Fruit fly (Drosophila melanogaster) whole organism: Measurements from ENCODE around the gene CG7304.

Source experiments
- CG8478 ChIP-seq: fragments of >200 bp; optimal IDR thresholded peaks from 2 replicates; lab custom pipeline; 2018; ENCODE audit warnings: inconsistent platforms
- Dll ChIP-seq: fragments of >200 bp; optimal IDR thresholded peaks from 2 replicates; lab custom pipeline; 2017
- EcR ChIP-seq, 2 experiments: fragments of >200 bp; optimal IDR thresholded peaks; 2 replicates each; lab custom pipeline; 2017; ENCODE audit warnings: missing biosample characterization in 2 of 2, missing genetic modification characterization in 2 of 2, missing genetic modification reagents in 2 of 2
- pan ChIP-seq: fragments of >200 bp; optimal IDR thresholded peaks from 2 replicates; lab custom pipeline; 2017
- psq ChIP-seq: fragments of >200 bp; optimal IDR thresholded peaks from 2 replicates; lab custom pipeline; 2017
- usp ChIP-seq: fragments of >200 bp; optimal IDR thresholded peaks from 2 replicates; lab custom pipeline; 2017; ENCODE audit warnings: missing biosample characterization, missing genetic modification characterization, mixed read lengths

The CG7304 gene

DNA sequence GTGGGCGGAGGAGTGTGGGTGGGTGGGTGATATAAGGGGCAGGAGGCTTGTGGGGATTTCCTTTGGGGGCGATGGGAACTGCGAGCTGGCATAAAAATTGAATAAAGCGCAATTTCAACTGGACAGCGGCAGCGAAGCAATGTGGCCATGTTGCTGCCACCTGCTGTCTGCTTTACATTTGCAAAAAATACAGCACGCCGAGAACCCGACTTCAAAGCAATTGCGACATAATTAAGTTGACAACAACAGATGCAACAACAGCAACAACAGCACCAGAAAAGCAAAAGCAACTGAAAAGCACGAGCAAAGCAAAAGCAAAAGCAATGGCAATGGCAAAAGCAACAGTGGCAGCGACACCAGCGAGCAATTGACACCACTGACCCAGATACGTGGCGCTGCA is 28.6 kb downstream of the CG7304 start:
- TF ChIP-seq usp (GFP tag; lab: Kevin White, UChicago): no peak
- no peak for TF ChIP-seq pan
- TF ChIP-seq psq (lab: Kevin White, UChicago): no peak
- no peak for TF ChIP-seq EcR (GFP tag; optimal IDR thresholded peaks at IDR 0.05; lab: Kevin White, UChicago)
- no peak for TF ChIP-seq Dll (lab: Kevin White, UChicago)
- no peak for TF ChIP-seq CG8478

DNA sequence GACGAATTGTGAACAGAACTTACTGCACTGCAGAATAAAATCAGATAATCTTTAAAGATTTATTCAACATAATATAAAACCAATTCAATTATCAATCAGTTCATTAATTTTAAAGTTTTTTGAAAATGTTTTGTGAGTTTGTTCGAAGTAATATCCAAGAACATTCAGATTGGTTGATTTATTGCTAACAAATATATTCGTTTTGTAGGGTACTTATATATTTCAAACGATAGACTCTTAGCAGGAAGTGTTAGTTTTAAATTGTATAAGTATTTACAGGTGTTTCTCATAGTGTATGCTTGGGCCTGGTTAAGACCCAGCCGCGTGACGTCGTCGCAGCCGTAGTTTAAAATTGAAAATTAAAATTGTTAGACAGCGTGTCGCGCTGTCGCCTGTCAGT is 29.1 kb downstream of the CG7304 start:
- TF ChIP-seq CG8478 (no peak), Dll (lab: Kevin White, UChicago) (no peak), psq (lab: Kevin White, UChicago) (no peak), EcR (GFP tag; optimal IDR thresholded peaks at IDR 0.05; lab: Kevin White, UChicago) (no peak), usp (GFP tag; lab: Kevin White, UChicago) (no peak), pan (no peak)

DNA sequence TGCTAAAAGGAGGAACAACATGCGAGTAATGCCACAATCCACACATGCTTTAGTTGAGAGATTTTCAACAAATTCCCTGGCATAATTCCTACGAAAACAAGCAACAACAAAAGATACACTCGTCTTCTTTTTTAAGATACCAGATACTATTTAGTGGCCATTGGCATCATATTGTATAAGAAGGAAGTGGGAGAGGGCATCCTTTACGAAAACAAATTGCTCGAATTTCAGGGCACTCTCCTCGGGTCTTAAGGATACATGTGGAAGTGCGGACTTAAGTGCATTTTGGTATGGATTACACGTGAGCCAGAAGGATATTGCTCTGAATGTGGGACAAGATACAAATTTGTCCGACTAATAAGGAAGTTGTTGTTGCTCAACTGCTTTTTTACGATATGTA is 30.6 kb downstream of the CG7304 start:
- TF ChIP-seq pan (no peak), psq (lab: Kevin White, UChicago) (no peak), Dll (lab: Kevin White, UChicago) (no peak), CG8478 (no peak), EcR (GFP tag; optimal IDR thresholded peaks at IDR 0.05; lab: Kevin White, UChicago) (no peak), usp (GFP tag; lab: Kevin White, UChicago) (no peak)

DNA sequence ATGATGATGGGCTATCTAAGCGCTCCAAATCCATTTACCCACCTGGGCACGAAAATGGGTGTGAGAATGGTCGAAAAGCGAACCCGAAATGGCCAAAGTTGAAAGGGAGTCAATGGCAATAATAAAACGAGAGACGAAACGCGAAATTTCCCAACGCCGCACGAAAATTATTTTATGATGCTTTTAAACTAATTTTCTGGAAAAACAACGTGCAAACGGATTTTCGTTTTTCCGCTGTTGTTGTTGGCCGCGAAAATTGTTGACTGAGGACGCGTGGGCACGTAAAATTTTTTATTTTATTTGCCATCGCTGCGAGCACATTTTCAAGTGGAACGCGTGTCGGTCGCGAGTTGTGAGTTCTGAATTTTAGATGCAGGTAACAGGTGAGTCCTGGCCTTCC is 31.6 kb downstream of the CG7304 start:
- TF ChIP-seq usp (GFP tag; lab: Kevin White, UChicago) (no peak), psq (lab: Kevin White, UChicago) (no peak), EcR (GFP tag; optimal IDR thresholded peaks at IDR 0.05; lab: Kevin White, UChicago) (no peak), CG8478 (no peak), pan (no peak), Dll (lab: Kevin White, UChicago) (no peak)

DNA sequence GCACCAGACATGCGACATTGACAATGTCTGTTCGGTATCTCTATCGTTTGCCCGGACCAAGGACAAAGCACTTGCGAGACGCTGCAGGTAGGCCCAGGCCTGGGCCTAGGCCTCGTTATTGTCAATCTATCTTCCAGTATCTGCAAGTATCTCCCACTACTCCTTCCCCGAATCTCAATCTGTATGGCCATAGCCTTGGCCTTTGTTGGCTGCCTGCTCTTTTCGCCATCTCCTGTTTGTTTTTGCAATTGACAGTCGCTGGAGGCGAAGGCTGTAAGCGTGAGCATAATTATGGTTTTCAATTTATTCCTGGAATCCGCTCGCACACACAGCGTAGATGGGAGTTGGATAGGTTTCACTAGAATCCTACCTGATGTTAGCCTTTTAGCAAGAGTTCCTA is 32.5 kb downstream of the CG7304 start:
- no peak for TF ChIP-seq psq (lab: Kevin White, UChicago)
- TF ChIP-seq Dll (lab: Kevin White, UChicago): no peak
- no peak for TF ChIP-seq CG8478
- TF ChIP-seq pan: no peak
- TF ChIP-seq EcR (GFP tag; optimal IDR thresholded peaks at IDR 0.05; lab: Kevin White, UChicago): no peak
- TF ChIP-seq usp (GFP tag; lab: Kevin White, UChicago): no peak

DNA sequence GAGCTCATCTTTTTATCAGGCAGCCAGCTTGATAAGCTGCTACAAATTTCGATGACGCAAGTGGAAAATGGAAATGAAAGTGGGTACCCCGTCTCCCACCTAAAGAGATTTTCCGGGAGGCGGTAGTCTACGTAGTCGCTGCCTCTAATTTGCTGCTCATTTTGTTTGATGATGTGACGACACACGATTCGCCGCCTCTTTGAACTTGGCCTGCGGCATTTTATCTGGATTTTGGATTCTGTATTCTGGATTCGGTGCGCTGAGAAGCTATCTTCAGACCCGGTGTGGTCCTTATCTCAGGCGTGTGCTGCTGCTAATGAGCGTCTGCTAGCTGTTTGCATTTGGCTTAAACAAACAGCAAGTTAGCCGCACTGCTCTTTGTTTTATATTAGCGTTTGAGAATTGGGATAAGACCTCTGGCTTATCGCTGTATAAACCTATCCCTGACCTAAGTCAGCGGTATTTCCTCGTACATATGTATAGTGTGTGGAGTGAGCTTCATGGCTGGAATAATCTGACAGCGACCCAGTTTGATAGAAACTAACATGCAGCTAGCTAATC is 34.5 kb downstream of the CG7304 start:
- TF ChIP-seq EcR (GFP tag; optimal IDR thresholded peaks at IDR 0.05; lab: Kevin White, UChicago) (no peak), usp (GFP tag; lab: Kevin White, UChicago) (no peak), pan (no peak), CG8478 (no peak), psq (lab: Kevin White, UChicago) (no peak), Dll (lab: Kevin White, UChicago) (no peak)

DNA sequence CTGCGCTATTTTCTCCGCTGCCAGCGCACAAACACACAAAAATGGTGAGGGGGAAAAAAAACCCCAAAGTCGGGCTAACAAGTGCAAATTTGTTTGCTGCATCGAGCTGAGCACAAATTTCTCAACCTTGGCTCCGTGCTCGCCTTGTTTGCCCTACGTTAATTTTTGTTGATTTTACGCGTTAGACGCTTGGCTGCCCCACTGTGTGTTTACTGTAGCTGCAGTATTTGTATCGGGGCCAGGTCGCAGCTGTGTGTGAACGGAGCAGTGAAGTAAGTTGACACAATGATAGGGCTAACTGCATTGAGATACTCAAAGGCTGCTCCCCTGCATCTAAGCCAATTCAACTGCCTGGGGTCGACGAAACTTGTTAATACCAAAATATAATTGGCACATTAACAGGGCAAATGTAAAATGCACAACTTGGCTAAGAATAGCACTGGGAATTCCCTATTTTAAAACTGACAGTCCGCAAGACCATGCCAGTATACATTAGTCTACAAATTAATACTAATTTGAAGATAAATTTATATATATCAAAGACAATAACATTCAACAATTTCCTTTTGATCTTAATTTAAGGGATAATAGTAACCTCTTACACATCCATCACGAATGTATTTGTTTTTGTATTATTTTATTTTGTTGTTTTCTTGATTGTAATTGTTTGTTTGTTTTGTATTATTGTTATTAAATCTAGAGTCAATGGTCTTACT is 36.4 kb downstream of the CG7304 start, which contains the start of gene CG42571:
TSS of gene CG42571 (plus strand) at position 666 of the 716 bp plus-strand sequence.
- TF ChIP-seq usp (GFP tag; lab: Kevin White, UChicago): no peak
- TF ChIP-seq CG8478: no peak
- no peak for TF ChIP-seq pan
- no peak for TF ChIP-seq EcR (GFP tag; optimal IDR thresholded peaks at IDR 0.05; lab: Kevin White, UChicago)
- TF ChIP-seq psq (lab: Kevin White, UChicago): no peak
- TF ChIP-seq Dll (lab: Kevin White, UChicago): no peak

DNA sequence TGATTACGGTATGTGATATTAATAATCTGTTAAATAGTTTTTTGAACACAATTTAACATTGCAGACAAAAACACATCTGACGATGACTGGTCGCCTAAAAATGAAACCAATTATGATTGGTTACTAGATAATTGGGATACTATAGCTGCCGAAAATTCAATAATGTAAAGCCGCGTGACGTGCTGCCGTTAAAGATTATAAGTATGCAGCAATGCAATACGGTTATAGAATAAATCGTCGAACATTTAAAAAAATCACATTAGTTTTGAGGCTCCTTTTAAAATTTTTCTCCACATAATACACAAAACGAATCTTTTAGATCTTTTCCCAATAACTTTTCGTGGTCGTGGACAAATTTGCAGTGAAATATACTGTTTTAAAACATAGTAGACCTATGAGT is 38.0 kb downstream of the CG7304 start, which contains the start of gene CG42570:
TSS of gene CG42570 (plus strand) at position 301 of the 400 bp plus-strand sequence.
- no peak for TF ChIP-seq usp (GFP tag; lab: Kevin White, UChicago)
- no peak for TF ChIP-seq EcR (GFP tag; optimal IDR thresholded peaks at IDR 0.05; lab: Kevin White, UChicago)
- TF ChIP-seq psq (lab: Kevin White, UChicago): no peak
- TF ChIP-seq CG8478: no peak
- no peak for TF ChIP-seq Dll (lab: Kevin White, UChicago)
- TF ChIP-seq pan: no peak

DNA sequence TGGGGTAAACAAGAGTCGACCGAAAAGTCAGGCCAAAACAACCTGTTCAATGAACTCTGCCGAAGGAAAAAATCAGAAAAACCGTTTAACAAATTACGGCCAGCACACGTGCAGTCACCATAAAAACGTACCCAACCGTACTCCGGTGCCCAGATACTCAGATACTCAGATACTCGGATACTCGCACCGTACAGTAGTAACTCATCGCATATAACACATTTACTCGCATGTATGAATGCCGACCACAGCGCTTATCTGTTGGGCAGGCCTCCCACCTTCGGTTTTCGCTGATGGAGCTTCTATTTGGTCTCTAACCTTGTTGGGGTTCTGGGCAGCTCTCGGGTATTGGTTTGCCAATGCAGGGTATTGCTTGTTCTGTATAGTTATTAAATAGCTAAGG is 40.7 kb downstream of the CG7304 start:
- TF ChIP-seq CG8478 (no peak), EcR (GFP tag; optimal IDR thresholded peaks at IDR 0.05; lab: Kevin White, UChicago) (no peak), psq (lab: Kevin White, UChicago) (no peak), Dll (lab: Kevin White, UChicago) (no peak), pan (no peak), usp (GFP tag; lab: Kevin White, UChicago) (no peak)

DNA sequence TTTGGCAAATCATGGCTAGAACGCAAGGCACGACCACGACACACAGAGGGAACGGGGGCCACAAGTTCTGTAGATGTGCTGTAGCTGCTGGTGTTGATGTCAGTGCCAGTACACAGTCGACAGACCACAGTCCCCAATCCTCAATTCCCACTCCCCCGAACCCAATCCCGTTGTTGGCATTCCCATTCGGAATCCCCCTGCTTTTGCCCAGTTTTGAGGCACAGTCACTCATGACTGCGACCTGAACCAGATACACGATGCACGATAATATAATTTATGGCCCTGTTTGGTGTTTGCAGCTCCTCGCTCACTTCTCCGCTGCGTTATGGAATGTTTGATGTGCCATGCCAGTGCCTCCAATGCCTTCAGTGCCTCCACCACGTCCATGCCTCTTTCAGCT is 41.4 kb downstream of the CG7304 start:
- TF ChIP-seq EcR (GFP tag; optimal IDR thresholded peaks at IDR 0.05; lab: Kevin White, UChicago) (no peak), pan (no peak), psq (lab: Kevin White, UChicago) (no peak), Dll (lab: Kevin White, UChicago) (no peak), CG8478 (no peak), usp (GFP tag; lab: Kevin White, UChicago) (no peak)

DNA sequence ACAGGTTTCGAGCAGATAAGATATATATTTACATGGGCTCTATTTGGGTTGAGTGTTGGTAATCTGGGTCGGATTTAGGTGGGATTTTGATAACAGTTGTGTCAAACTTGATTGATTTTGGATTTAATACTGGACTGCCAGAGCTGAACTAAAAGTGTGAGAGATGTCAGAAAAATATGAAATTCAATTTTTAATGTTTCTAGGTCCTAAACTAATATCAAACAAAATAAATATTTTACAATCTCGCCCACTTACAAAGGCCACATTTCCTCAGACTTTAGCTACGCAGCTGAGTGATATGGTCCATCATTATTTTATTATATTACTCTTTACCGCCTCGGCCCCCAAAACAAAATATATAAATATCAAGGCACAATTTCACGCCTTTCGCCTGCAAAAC is 47.3 kb downstream of the CG7304 start:
- TF ChIP-seq pan: no peak
- TF ChIP-seq EcR (GFP tag; optimal IDR thresholded peaks at IDR 0.05; lab: Kevin White, UChicago): no peak
- TF ChIP-seq CG8478: no peak
- TF ChIP-seq usp (GFP tag; lab: Kevin White, UChicago): no peak
- no peak for TF ChIP-seq Dll (lab: Kevin White, UChicago)
- no peak for TF ChIP-seq psq (lab: Kevin White, UChicago)

DNA sequence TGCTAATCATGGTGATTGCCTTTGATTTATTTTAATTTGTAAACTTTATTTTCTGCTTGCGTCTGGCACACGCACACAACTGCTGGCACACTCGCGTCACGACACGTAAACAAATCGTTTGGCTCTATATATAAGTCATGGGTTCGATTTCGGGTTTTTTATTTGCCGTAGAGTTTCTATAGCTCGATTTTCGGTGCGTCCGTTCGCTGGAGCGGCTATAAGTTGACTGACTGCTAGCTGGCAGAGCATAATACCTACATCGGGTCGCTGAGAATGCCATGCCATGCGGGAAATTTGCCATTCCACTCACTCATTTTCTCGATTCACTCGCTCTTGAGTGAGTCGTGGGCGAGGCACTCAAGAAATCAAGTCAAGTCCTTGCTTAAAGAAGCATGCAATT is 48.7 kb downstream of the CG7304 start, which contains the start of gene comm:
TSS of gene comm (minus strand) at position 236 of the 400 bp plus-strand sequence.
- TF ChIP-seq EcR (GFP tag; optimal IDR thresholded peaks at IDR 0.05; lab: Kevin White, UChicago): no peak
- TF ChIP-seq Dll (lab: Kevin White, UChicago): no peak
- no peak for TF ChIP-seq usp (GFP tag; lab: Kevin White, UChicago)
- TF ChIP-seq psq (lab: Kevin White, UChicago): no peak
- TF ChIP-seq CG8478: no peak
- no peak for TF ChIP-seq pan
